Worm (Caenorhabditis elegans): Measurements from ENCODE around the gene scc-3.

DNA sequence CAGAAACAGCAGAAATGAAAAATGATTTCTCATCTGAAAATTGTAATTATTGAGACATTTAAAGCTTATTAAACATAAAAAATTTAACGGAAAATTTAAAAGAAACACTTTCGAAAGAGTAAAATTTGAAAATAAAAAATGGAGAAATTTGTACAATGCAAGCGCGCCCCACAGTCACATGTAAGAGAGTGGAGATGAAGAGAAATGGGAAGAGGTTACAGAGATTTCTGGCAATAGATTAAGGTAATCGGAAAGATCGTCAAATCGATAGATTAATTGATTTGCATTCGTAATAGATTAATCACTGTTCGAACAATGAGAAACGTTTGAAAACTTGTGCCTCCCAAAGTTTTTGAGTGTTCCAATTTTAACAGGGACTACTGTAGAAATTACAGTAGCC is 16.3 kb upstream of the scc-3 start, which contains the start of gene C15C8.4:
- TF ChIP-seq ama-1 (optimal IDR thresholded peaks at IDR 0.05) (no peak), dmd-4 (tag; optimal IDR thresholded peaks at IDR 0.05) (no peak), ZK546.5 (tag; optimal IDR thresholded peaks at IDR 0.05) (no peak), crh-2 (tag; optimal IDR thresholded peaks at IDR 0.05) (no peak), zag-1 (tag; optimal IDR thresholded peaks at IDR 0.05) (no peak), nhr-11 (tag; optimal IDR thresholded peaks at IDR 0.05) (no peak), nhr-77 (tag; optimal IDR thresholded peaks at IDR 0.05) (no peak), ztf-11 (tag; optimal IDR thresholded peaks at IDR 0.05) (no peak), nhr-25 (tag; optimal IDR thresholded peaks at IDR 0.05) (no peak), nhr-23 (tag; optimal IDR thresholded peaks at IDR 0.05) (no peak), snpc-4 (tag; optimal IDR thresholded peaks at IDR 0.05) (no peak), elt-1 (tag; optimal IDR thresholded peaks at IDR 0.05) (no peak), unc-39 (tag; optimal IDR thresholded peaks at IDR 0.05) (no peak), R02D3.7 (tag; optimal IDR thresholded peaks at IDR 0.05) (no peak)
